Worm (Caenorhabditis elegans): ENCODE data around the gene F54C8.7.

The F54C8.7 gene

ce11 chrIII:9485373-9485772 is 31.5 kb upstream of the F54C8.7 start, which contains the start of gene bre-3:
Gene bre-3 (minus strand): TSS chrIII:9485473.
- TF ChIP-seq elt-3 (tag; optimal IDR thresholded peaks at IDR 0.05), result no peak

ce11 chrIII:9483716-9484115 is 29.9 kb upstream of the F54C8.7 start:
- TF ChIP-seq F16B12.6 (tag; optimal IDR thresholded peaks at IDR 0.05) (no peak), rnt-1 (tag; optimal IDR thresholded peaks at IDR 0.05) (peak; percentile 40), elt-2 (tag; optimal IDR thresholded peaks at IDR 0.05) (no peak), xbp-1 (tag; optimal IDR thresholded peaks at IDR 0.05) (peak; percentile 14), dpl-1 (GFP tag; optimal IDR thresholded peaks at IDR 0.05) (peak in 1 of 3 experiments; percentile 41), nhr-237 (tag; optimal IDR thresholded peaks at IDR 0.05) (no peak), skn-1 (tag; optimal IDR thresholded peaks at IDR 0.05) (no peak), lin-35 (GFP tag; optimal IDR thresholded peaks at IDR 0.05) (peak in 1 of 2 experiments; percentile 32), pag-3 (tag; optimal IDR thresholded peaks at IDR 0.05; ENCODE audit: borderline replicate concordance, insufficient read depth) (no peak), mep-1 (tag; optimal IDR thresholded peaks at IDR 0.05) (no peak), ces-1 (GFP tag; optimal IDR thresholded peaks at IDR 0.05) (no peak), lin-14 (GFP tag; optimal IDR thresholded peaks at IDR 0.05) (peak; percentile 76), ceh-8 (GFP tag; optimal IDR thresholded peaks at IDR 0.05) (no peak), ceh-63 (GFP tag; optimal IDR thresholded peaks at IDR 0.05) (no peak), isw-1 (GFP tag; IDR thresholded peaks at IDR 0.05) (peak; percentile 15), irx-1 (tag; optimal IDR thresholded peaks at IDR 0.05) (peak; percentile 19), ceh-88 (GFP tag; IDR thresholded peaks at IDR 0.05) (no peak), nhr-90 (tag; optimal IDR thresholded peaks at IDR 0.05; ENCODE audit: poor library complexity) (no peak), sox-4 (tag; optimal IDR thresholded peaks at IDR 0.05) (no peak), ets-5 (GFP tag; IDR thresholded peaks at IDR 0.05) (no peak), unc-86 (tag; optimal IDR thresholded peaks at IDR 0.05) (peak; percentile 20), sptf-1 (tag; optimal IDR thresholded peaks at IDR 0.05) (no peak), lin-39 (tag; optimal IDR thresholded peaks at IDR 0.05) (no peak), egl-27 (tag; optimal IDR thresholded peaks at IDR 0.05) (no peak), hpl-2 (GFP tag; optimal IDR thresholded peaks at IDR 0.05) (no peak), unc-130 (tag; optimal IDR thresholded peaks at IDR 0.05) (no peak), blmp-1 (tag; optimal IDR thresholded peaks at IDR 0.05) (no peak), nhr-28 (tag; optimal IDR thresholded peaks at IDR 0.05) (no peak), ceh-90 (tag; optimal IDR thresholded peaks at IDR 0.05) (no peak), swsn-7 (tag; optimal IDR thresholded peaks at IDR 0.05) (peak; percentile 27), mab-9 (GFP tag; IDR thresholded peaks at IDR 0.05) (no peak), vab-15 (tag; optimal IDR thresholded peaks at IDR 0.05) (no peak), nhr-19 (GFP tag; conservative IDR thresholded peaks at IDR 0.05) (no peak), aha-1 (tag; optimal IDR thresholded peaks at IDR 0.05) (no peak), sup-37 (GFP tag; optimal IDR thresholded peaks at IDR 0.05) (no peak), tbx-2 (tag; optimal IDR thresholded peaks at IDR 0.05) (no peak), pqm-1 (tag; optimal IDR thresholded peaks at IDR 0.05) (no peak), ceh-82 (tag; optimal IDR thresholded peaks at IDR 0.05) (peak in 1 of 3 experiments; percentile 49), ama-1 (optimal IDR thresholded peaks at IDR 0.05) (no peak), pax-3 (tag; optimal IDR thresholded peaks at IDR 0.05) (no peak), lin-15B (tag; optimal IDR thresholded peaks at IDR 0.05) (peak; percentile 37), nhr-85 (tag) (no peak), jun-1 (tag; optimal IDR thresholded peaks at IDR 0.05) (no peak), nhr-77 (tag; optimal IDR thresholded peaks at IDR 0.05) (no peak), dsc-1 (tag; optimal IDR thresholded peaks at IDR 0.05) (peak; percentile 96), fkh-4 (tag; optimal IDR thresholded peaks at IDR 0.05; ENCODE audit: borderline replicate concordance) (peak; percentile 58), zip-4 (GFP tag; optimal IDR thresholded peaks at IDR 0.05) (no peak), unc-30 (tag; optimal IDR thresholded peaks at IDR 0.05) (no peak), elt-3 (tag; optimal IDR thresholded peaks at IDR 0.05) (no peak), egl-13 (tag; optimal IDR thresholded peaks at IDR 0.05) (no peak), nhr-20 (tag; optimal IDR thresholded peaks at IDR 0.05) (peak; percentile 2)
